Worm (Caenorhabditis elegans) whole organism, late embryonic: Measurements from ENCODE around the gene pptr-1.

Experiments
- C08G9.2 ChIP-seq: sonication (generic microtip); optimal IDR thresholded peaks from 2 replicates; lab custom pipeline; 2016; ENCODE audit warnings: mild to moderate bottlenecking, missing genetic modification characterization, moderate library complexity, missing compliant biosample characterization
- C38D4.7 ChIP-seq: fragments of 200-800 bp; sonication (Bioruptor generic); optimal IDR thresholded peaks from 2 replicates; lab custom pipeline; 2018; ENCODE audit warnings: mild to moderate bottlenecking, missing genetic modification characterization, moderate library complexity, missing compliant biosample characterization
- K02D7.2 ChIP-seq: sonication (generic microtip); optimal IDR thresholded peaks from 2 replicates; lab custom pipeline; 2017; ENCODE audit warnings: mild to moderate bottlenecking, missing genetic modification characterization, missing compliant biosample characterization
- K09A11.1 ChIP-seq: sonication (generic microtip); optimal IDR thresholded peaks from 2 replicates; lab custom pipeline; 2017; ENCODE audit warnings: antibody characterized with exemption, mild to moderate bottlenecking, missing genetic modification characterization, missing compliant biosample characterization; ENCODE audit not compliant: insufficient read depth
- ahr-1 ChIP-seq: sonication (generic microtip); optimal IDR thresholded peaks from 2 replicates; lab custom pipeline; 2016; ENCODE audit warnings: missing genetic modification characterization, missing compliant biosample characterization
- ceh-18 ChIP-seq: sonication (generic microtip); optimal IDR thresholded peaks from 2 replicates; lab custom pipeline; 2016; ENCODE audit warnings: missing genetic modification characterization, missing compliant biosample characterization
- ceh-19 ChIP-seq: fragments of 200-800 bp; sonication (Bioruptor generic); optimal IDR thresholded peaks from 2 replicates; lab custom pipeline; 2018; ENCODE audit warnings: mild to moderate bottlenecking, missing genetic modification characterization, missing compliant biosample characterization
- ceh-2 ChIP-seq: sonication (generic microtip); optimal IDR thresholded peaks from 2 replicates; lab custom pipeline; 2016; ENCODE audit warnings: missing genotype, missing genetic modification characterization, missing compliant biosample characterization
- ceh-30 ChIP-seq: fragments of 150-350 bp; optimal IDR thresholded peaks from 2 replicates; lab custom pipeline; 2014; ENCODE audit warnings: missing biosample characterization, missing genetic modification characterization
- ceh-45 ChIP-seq: fragments of 200-800 bp; sonication (Bioruptor generic); IDR thresholded peaks from 2 replicates; pipeline ENCODE4 v1.3.6; 2022; ENCODE audit warnings: missing genetic modification reagents, missing genetic modification characterization, missing compliant biosample characterization
- ceh-9 ChIP-seq: sonication (generic microtip); optimal IDR thresholded peaks from 2 replicates; lab custom pipeline; 2016; ENCODE audit warnings: mild to moderate bottlenecking, missing genetic modification characterization, inconsistent platforms, missing compliant biosample characterization
- che-1 ChIP-seq: sonication (generic microtip); optimal IDR thresholded peaks from 2 replicates; lab custom pipeline; 2016; ENCODE audit warnings: mild to moderate bottlenecking, missing genetic modification characterization, missing compliant biosample characterization
- dve-1 ChIP-seq: sonication (generic microtip); optimal IDR thresholded peaks from 2 replicates; lab custom pipeline; 2017; ENCODE audit warnings: antibody characterized with exemption, mild to moderate bottlenecking, missing genetic modification characterization, missing compliant biosample characterization
- fax-1 ChIP-seq: sonication (generic microtip); optimal IDR thresholded peaks from 2 replicates; lab custom pipeline; 2016; ENCODE audit warnings: missing genotype, missing genetic modification characterization, missing compliant biosample characterization
- fkh-10 ChIP-seq: fragments of 150-350 bp; optimal IDR thresholded peaks from 2 replicates; lab custom pipeline; 2014; ENCODE audit warnings: missing biosample characterization, missing genetic modification reagents, missing genetic modification characterization
- gmeb-2 ChIP-seq: sonication (generic microtip); optimal IDR thresholded peaks from 2 replicates; lab custom pipeline; 2016; ENCODE audit warnings: missing genetic modification characterization, inconsistent platforms, missing compliant biosample characterization
- hlh-13 ChIP-seq: fragments of 200-800 bp; sonication (Bioruptor generic); optimal IDR thresholded peaks from 2 replicates; lab custom pipeline; 2018; ENCODE audit warnings: mild to moderate bottlenecking, missing genetic modification characterization, missing compliant biosample characterization
- lin-11 ChIP-seq: fragments of 200-800 bp; sonication (Bioruptor generic); optimal IDR thresholded peaks from 2 replicates; lab custom pipeline; 2018; ENCODE audit warnings: mild to moderate bottlenecking, missing genetic modification characterization, missing compliant biosample characterization
- nhr-11 ChIP-seq: fragments of 150-350 bp; optimal IDR thresholded peaks from 2 replicates; lab custom pipeline; 2014; ENCODE audit warnings: missing biosample characterization, missing genetic modification characterization
- npax-4 ChIP-seq: sonication (generic microtip); optimal IDR thresholded peaks from 2 replicates; lab custom pipeline; 2016; ENCODE audit warnings: missing genetic modification characterization, missing compliant biosample characterization
- odd-2 ChIP-seq: sonication (generic microtip); optimal IDR thresholded peaks from 2 replicates; lab custom pipeline; 2017; ENCODE audit warnings: antibody characterized with exemption, mild to moderate bottlenecking, missing genetic modification characterization, missing compliant biosample characterization
- pag-3 ChIP-seq: sonication (generic microtip); optimal IDR thresholded peaks from 2 replicates; lab custom pipeline; 2016; ENCODE audit warnings: missing compliant biosample characterization, missing genetic modification characterization, borderline replicate concordance
- pat-9 ChIP-seq: fragments of 200-800 bp; sonication (Bioruptor generic); optimal IDR thresholded peaks from 2 replicates; lab custom pipeline; 2018; ENCODE audit warnings: mild to moderate bottlenecking, missing genetic modification characterization, moderate library complexity, missing compliant biosample characterization
- pha-2 ChIP-seq: sonication (generic microtip); optimal IDR thresholded peaks from 2 replicates; lab custom pipeline; 2017; ENCODE audit warnings: mild to moderate bottlenecking, missing genetic modification characterization, missing compliant biosample characterization
- pha-4 ChIP-seq: fragments of 150-350 bp; optimal IDR thresholded peaks from 2 replicates; lab custom pipeline; 2018; ENCODE audit warnings: missing biosample characterization, missing genetic modification reagents, missing genetic modification characterization
- pqm-1 ChIP-seq: sonication (generic microtip); optimal IDR thresholded peaks from 2 replicates; lab custom pipeline; 2016; ENCODE audit warnings: missing genetic modification characterization, missing compliant biosample characterization
- pros-1 ChIP-seq: fragments of 150-350 bp; optimal IDR thresholded peaks from 2 replicates; lab custom pipeline; 2014; ENCODE audit warnings: missing biosample characterization, missing genetic modification reagents, missing genetic modification characterization
- ref-2 ChIP-seq: sonication (generic microtip); optimal IDR thresholded peaks from 2 replicates; lab custom pipeline; 2016; ENCODE audit warnings: missing genetic modification characterization, missing compliant biosample characterization
- sdc-2 ChIP-seq: sonication (generic microtip); optimal IDR thresholded peaks from 2 replicates; lab custom pipeline; 2016; ENCODE audit warnings: missing genotype, missing genetic modification characterization, missing compliant biosample characterization
- sox-2 ChIP-seq: fragments of 200-800 bp; sonication (Bioruptor generic); IDR thresholded peaks from 2 replicates; pipeline ENCODE4 v1.3.6; 2022; ENCODE audit warnings: missing genetic modification reagents, missing genetic modification characterization, missing compliant biosample characterization
- syd-9 ChIP-seq: sonication (generic microtip); optimal IDR thresholded peaks from 2 replicates; lab custom pipeline; 2016; ENCODE audit warnings: mild to moderate bottlenecking, missing genetic modification characterization, moderate library complexity, missing compliant biosample characterization
- tbx-2 ChIP-seq: sonication (generic microtip); optimal IDR thresholded peaks from 2 replicates; lab custom pipeline; 2016; ENCODE audit warnings: missing genetic modification characterization, missing compliant biosample characterization
- ttx-3 ChIP-seq: sonication (generic microtip); optimal IDR thresholded peaks from 2 replicates; lab custom pipeline; 2016; ENCODE audit warnings: missing genetic modification reagents, missing genetic modification characterization, missing compliant biosample characterization
- unc-3 ChIP-seq, 2 experiments: fragments of 200-800 bp in 1 of 2; sonication (Bioruptor generic) in 1 of 2; sonication (generic microtip) in 1 of 2; conservative IDR thresholded peaks in 1 of 2; optimal IDR thresholded peaks in 1 of 2; 2 replicates each; pipeline versions ENCODE4 v1.3.6 to Lab custom; 2016 to 2022; ENCODE audit warnings: missing compliant biosample characterization in 2 of 2, missing genetic modification characterization in 2 of 2, missing genetic modification reagents in 1 of 2
- unc-42 ChIP-seq: sonication (generic microtip); optimal IDR thresholded peaks from 2 replicates; lab custom pipeline; 2016; ENCODE audit warnings: missing genotype, missing genetic modification characterization, missing compliant biosample characterization
- unc-55 ChIP-seq: sonication (generic microtip); optimal IDR thresholded peaks from 2 replicates; lab custom pipeline; 2017; ENCODE audit warnings: missing biosample characterization, missing genetic modification reagents, missing genetic modification characterization

Gene pptr-1

ce11 chrV:16317244-16317643, 40.1 kb upstream of the pptr-1 start, which contains the start of gene srh-180:
Gene srh-180 (plus strand): TSS chrV:16317544.
- TF ChIP-seq odd-2 (tag; lab: Kevin White, UChicago): no peak
- no peak for TF ChIP-seq ref-2 (tag; lab: Kevin White, UChicago)
- no peak for TF ChIP-seq C38D4.7 (GFP tag; lab: Kevin White, UChicago)
- TF ChIP-seq tbx-2 (tag; lab: Kevin White, UChicago): no peak
- TF ChIP-seq ceh-2 (tag; lab: Kevin White, UChicago): no peak
- no peak for TF ChIP-seq pat-9 (tag; lab: Kevin White, UChicago)

- TF ChIP-seq unc-55 (no peak), hlh-13 (GFP tag; lab: Kevin White, UChicago) (no peak), gmeb-2 (tag; lab: Kevin White, UChicago) (no peak), fkh-10 (GFP tag; lab: Kevin White, UChicago) (no peak), pha-2 (tag; lab: Kevin White, UChicago) (no peak), ceh-45 (no peak), pha-4 (tag; lab: Kevin White, UChicago) (no peak), K09A11.1 (tag; lab: Kevin White, UChicago) (no peak), che-1 (no peak)
Measured at ce11 chrV:16322155-16322554, 35.2 kb upstream of the pptr-1 start.

- no peak for TF ChIP-seq pag-3 (tag; lab: Kevin White, UChicago)
- TF ChIP-seq fax-1 (tag; lab: Kevin White, UChicago): no peak
- TF ChIP-seq dve-1 (tag; lab: Kevin White, UChicago): no peak
- no peak for TF ChIP-seq K02D7.2 (tag; lab: Kevin White, UChicago)
- no peak for TF ChIP-seq ceh-30 (tag; lab: Kevin White, UChicago)
- TF ChIP-seq C38D4.7 (GFP tag; lab: Kevin White, UChicago): no peak
- no peak for TF ChIP-seq ahr-1 (tag; lab: Kevin White, UChicago)
- TF ChIP-seq ceh-19 (GFP tag; lab: Kevin White, UChicago): no peak
- TF ChIP-seq npax-4 (tag; lab: Kevin White, UChicago): no peak
- TF ChIP-seq nhr-11 (tag; lab: Kevin White, UChicago): no peak
- TF ChIP-seq pros-1 (tag; lab: Kevin White, UChicago): no peak
- TF ChIP-seq K09A11.1 (tag; lab: Kevin White, UChicago): no peak
- no peak for TF ChIP-seq fkh-10 (GFP tag; lab: Kevin White, UChicago)
- no peak for TF ChIP-seq sdc-2
- no peak for TF ChIP-seq lin-11 (tag; lab: Kevin White, UChicago)
- TF ChIP-seq sox-2: no peak
- TF ChIP-seq pha-4 (tag; lab: Kevin White, UChicago): no peak
- TF ChIP-seq che-1: no peak
- TF ChIP-seq, all 69 proteins: peak for 0
Measured at ce11 chrV:16328849-16329248, 28.5 kb upstream of the pptr-1 start, which contains the start of gene F57G8.7. Gene F57G8.7 (plus strand): TSS chrV:16329149.

DNA sequence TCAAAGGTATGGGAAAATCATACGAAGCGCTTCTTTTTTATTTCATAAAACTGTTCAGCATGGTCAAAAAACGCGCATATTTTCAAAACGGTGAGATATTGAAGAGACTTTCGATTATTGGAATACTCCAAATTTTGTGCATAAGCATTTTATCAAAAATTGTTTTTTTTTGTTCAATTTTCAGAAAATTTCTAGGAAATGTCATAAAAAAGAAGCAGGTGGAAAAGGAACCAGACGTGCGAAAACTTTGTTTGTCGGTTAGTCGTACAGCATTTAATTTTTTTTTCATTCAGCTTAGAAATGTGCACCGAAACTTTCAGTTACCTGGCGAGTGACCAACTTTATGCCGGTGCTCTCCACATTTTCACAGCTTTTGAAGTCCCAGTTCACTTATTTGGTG, 23.9 kb upstream of the pptr-1 start, which contains the start of gene srh-167:
Gene srh-167 (plus strand): TSS at position 301 of the 400 bp plus-strand sequence.
- TF ChIP-seq pqm-1 (tag; lab: Kevin White, UChicago) (no peak), C08G9.2 (tag; lab: Kevin White, UChicago) (no peak), sdc-2 (no peak), syd-9 (no peak), unc-3 (GFP tag; conservative IDR thresholded peaks at IDR 0.05; lab: Robert Waterston, UW) (no peak), unc-3 (tag; optimal IDR thresholded peaks at IDR 0.05; lab: Kevin White, UChicago) (no peak)

ce11 chrV:16336326-16336725, 21.0 kb upstream of the pptr-1 start, which contains the start of gene srw-87:
Gene srw-87 (plus strand): TSS chrV:16336626.
- no peak for TF ChIP-seq lin-11 (tag; lab: Kevin White, UChicago)
- TF ChIP-seq syd-9: no peak
- TF ChIP-seq pha-4 (tag; lab: Kevin White, UChicago): no peak
- no peak for TF ChIP-seq ahr-1 (tag; lab: Kevin White, UChicago)
- TF ChIP-seq ceh-18 (tag; lab: Kevin White, UChicago): no peak
- TF ChIP-seq sox-2: no peak
- no peak for TF ChIP-seq ceh-9 (tag; lab: Kevin White, UChicago)
- no peak for TF ChIP-seq ttx-3 (tag; lab: Kevin White, UChicago)
- TF ChIP-seq fkh-10 (GFP tag; lab: Kevin White, UChicago): no peak
- no peak for TF ChIP-seq che-1
- no peak for TF ChIP-seq unc-42
- no peak for TF ChIP-seq tbx-2 (tag; lab: Kevin White, UChicago)
- TF ChIP-seq pros-1 (tag; lab: Kevin White, UChicago): no peak
- no peak for TF ChIP-seq K09A11.1 (tag; lab: Kevin White, UChicago)
